Fruit fly (Drosophila melanogaster) whole organism, wandering third instar larva: ENCODE results near the gene Six4.

ENCODE experiments used
- Abd-B ChIP-seq: fragments of >200 bp; optimal IDR thresholded peaks from 2 replicates; lab custom pipeline; 2017; ENCODE audit warnings: missing biosample characterization, missing genetic modification characterization
- CG32264 ChIP-seq: fragments of 200-800 bp; sonication (Bioruptor generic); optimal IDR thresholded peaks from 2 replicates; lab custom pipeline; 2016; ENCODE audit warnings: missing biosample characterization, missing genetic modification characterization
- CrebA ChIP-seq: fragments of 200-800 bp; sonication (Bioruptor generic); optimal IDR thresholded peaks from 2 replicates; lab custom pipeline; 2016; ENCODE audit warnings: missing biosample characterization, mild to moderate bottlenecking, missing genetic modification characterization, borderline replicate concordance
- Dfd ChIP-seq: fragments of >200 bp; optimal IDR thresholded peaks from 2 replicates; lab custom pipeline; 2017; ENCODE audit warnings: missing biosample characterization, missing genetic modification characterization
- Dif ChIP-seq: fragments of 200-275, 200-300 bp; sonication (Bioruptor generic); optimal IDR thresholded peaks from 2 replicates; lab custom pipeline; 2018; ENCODE audit warnings: missing biosample characterization, missing genetic modification characterization; ENCODE audit not compliant: partially characterized antibody
- GATAd ChIP-seq: sonication (Bioruptor generic); optimal IDR thresholded peaks from 2 replicates; lab custom pipeline; 2016; ENCODE audit warnings: missing biosample characterization, missing genetic modification characterization
- HLH106 ChIP-seq: fragments of 200-800 bp; optimal IDR thresholded peaks from 3 replicates; lab custom pipeline; 2019; ENCODE audit warnings: missing biosample characterization, mild to moderate bottlenecking, missing genetic modification characterization, moderate library complexity
- Hnf4 ChIP-seq: fragments of 200-800 bp; sonication (Bioruptor generic); optimal IDR thresholded peaks from 2 replicates; lab custom pipeline; 2016; ENCODE audit warnings: missing biosample characterization, mild to moderate bottlenecking, missing genetic modification characterization
- Hr78 ChIP-seq: fragments of >200 bp; optimal IDR thresholded peaks from 2 replicates; lab custom pipeline; 2017; ENCODE audit warnings: missing biosample characterization, missing genetic modification characterization
- Hr83 ChIP-seq: fragments of 200-300 bp; sonication (Bioruptor generic); optimal IDR thresholded peaks from 2 replicates; lab custom pipeline; 2016; ENCODE audit warnings: missing biosample characterization, mild to moderate bottlenecking, missing genetic modification characterization, moderate library complexity; ENCODE audit not compliant: poor library complexity, severe bottlenecking
- Jra ChIP-seq: sonication (Bioruptor generic); optimal IDR thresholded peaks from 2 replicates; lab custom pipeline; 2016; ENCODE audit warnings: missing biosample characterization, missing genetic modification characterization
- Mio ChIP-seq: sonication (Bioruptor generic); optimal IDR thresholded peaks from 2 replicates; lab custom pipeline; 2016; ENCODE audit warnings: missing biosample characterization, missing genetic modification characterization
- Myc ChIP-seq: fragments of >200 bp; optimal IDR thresholded peaks from 2 replicates; lab custom pipeline; 2017
- N ChIP-seq: fragments of >200 bp; optimal IDR thresholded peaks from 2 replicates; lab custom pipeline; 2018; ENCODE audit warnings: missing biosample characterization, missing external identifiers, missing genetic modification characterization
- OdsH ChIP-seq: fragments of 200-800 bp; sonication (Bioruptor generic); optimal IDR thresholded peaks from 2 replicates; lab custom pipeline; 2016; ENCODE audit warnings: missing biosample characterization, mild to moderate bottlenecking, missing genetic modification characterization
- Rel ChIP-seq, 2 experiments: fragments of 200-800 bp; sonication (Bioruptor generic) in 1 of 2; optimal IDR thresholded peaks; 2 replicates in 1 of 2; 3 replicates in 1 of 2; lab custom pipeline; 2016 to 2019; ENCODE audit warnings: mild to moderate bottlenecking in 2 of 2, missing biosample characterization in 2 of 2, missing genetic modification characterization in 2 of 2, moderate library complexity in 1 of 2
- Sp1 ChIP-seq: fragments of 200-800 bp; sonication (Bioruptor generic); optimal IDR thresholded peaks from 3 replicates; lab custom pipeline; 2019; ENCODE audit warnings: missing biosample characterization, mild to moderate bottlenecking, missing genetic modification characterization, moderate library complexity
- Vsx2 ChIP-seq: fragments of 200-300, 225-300 bp; sonication (Bioruptor generic); optimal IDR thresholded peaks from 2 replicates; lab custom pipeline; 2018; ENCODE audit warnings: missing biosample characterization, missing genetic modification characterization; ENCODE audit not compliant: partially characterized antibody
- br ChIP-seq: fragments of 200-800 bp; sonication (Bioruptor generic); optimal IDR thresholded peaks from 2 replicates; lab custom pipeline; 2016; ENCODE audit warnings: missing biosample characterization, missing genetic modification characterization
- brk ChIP-seq: fragments of 200-800 bp; sonication (Bioruptor generic); optimal IDR thresholded peaks from 2 replicates; lab custom pipeline; 2016; ENCODE audit warnings: missing biosample characterization, mild to moderate bottlenecking, missing genetic modification characterization
- dl ChIP-seq, 2 experiments: fragments of 175-275, 200-275 bp in 1 of 2; fragments of 200-275 bp in 1 of 2; sonication (Bioruptor generic); optimal IDR thresholded peaks; lab custom pipeline; 2018; ENCODE audit warnings: mild to moderate bottlenecking in 2 of 2, missing biosample characterization in 2 of 2, missing genetic modification characterization in 2 of 2, moderate library complexity in 2 of 2; ENCODE audit not compliant: partially characterized antibody in 2 of 2, insufficient read depth in 1 of 2
- dmrt93B ChIP-seq: fragments of 200-800 bp; sonication (Bioruptor generic); optimal IDR thresholded peaks from 2 replicates; lab custom pipeline; 2018; ENCODE audit warnings: missing biosample characterization, mild to moderate bottlenecking, missing genetic modification characterization
- dsf ChIP-seq: sonication (Bioruptor generic); optimal IDR thresholded peaks from 2 replicates; lab custom pipeline; 2016; ENCODE audit warnings: missing biosample characterization, missing genetic modification characterization, borderline replicate concordance
- ey ChIP-seq: fragments of 200-800 bp; sonication (Bioruptor generic); optimal IDR thresholded peaks from 2 replicates; lab custom pipeline; 2016; ENCODE audit warnings: missing biosample characterization, missing genetic modification characterization
- foxo ChIP-seq, 2 experiments: fragments of 200-800 bp; sonication (Bioruptor generic); optimal IDR thresholded peaks; 2 replicates in 1 of 2; 3 replicates in 1 of 2; lab custom pipeline; 2016 to 2017; ENCODE audit warnings: missing biosample characterization in 2 of 2, missing genetic modification characterization in 2 of 2
- fru ChIP-seq: fragments of 200-800 bp; sonication (Bioruptor generic); optimal IDR thresholded peaks from 3 replicates; lab custom pipeline; 2016; ENCODE audit warnings: missing biosample characterization, mild to moderate bottlenecking, missing genetic modification characterization
- h ChIP-seq: fragments of 200-800 bp; sonication (Bioruptor generic); optimal IDR thresholded peaks from 3 replicates; lab custom pipeline; 2016; ENCODE audit warnings: missing biosample characterization, mild to moderate bottlenecking, missing genetic modification characterization
- jim ChIP-seq: fragments of 175-275, 200-325 bp; sonication (Bioruptor generic); optimal IDR thresholded peaks from 2 replicates; lab custom pipeline; 2016; ENCODE audit warnings: missing biosample characterization, mild to moderate bottlenecking, missing genetic modification characterization
- lola ChIP-seq: fragments of >200 bp; optimal IDR thresholded peaks from 2 replicates; lab custom pipeline; 2017; ENCODE audit warnings: missing biosample characterization, missing genetic modification characterization
- psq ChIP-seq: fragments of 200-800 bp; sonication (Bioruptor generic); optimal IDR thresholded peaks from 3 replicates; lab custom pipeline; 2017; ENCODE audit warnings: missing biosample characterization, mild to moderate bottlenecking, missing genetic modification characterization, moderate library complexity
- rgr ChIP-seq: fragments of 200-800 bp; sonication (Bioruptor generic); optimal IDR thresholded peaks from 3 replicates; lab custom pipeline; 2016; ENCODE audit warnings: missing biosample characterization, mild to moderate bottlenecking, missing genetic modification characterization
- sage ChIP-seq: fragments of 200-800 bp; sonication (Bioruptor generic); optimal IDR thresholded peaks from 2 replicates; lab custom pipeline; 2016; ENCODE audit warnings: missing biosample characterization, mild to moderate bottlenecking, missing genetic modification characterization
- sv ChIP-seq: fragments of 200-800 bp; sonication (Bioruptor generic); optimal IDR thresholded peaks from 3 replicates; lab custom pipeline; 2016; ENCODE audit warnings: missing biosample characterization, missing genetic modification characterization
- tai ChIP-seq: sonication (Bioruptor generic); optimal IDR thresholded peaks from 2 replicates; lab custom pipeline; 2016; ENCODE audit warnings: missing biosample characterization, missing genetic modification characterization
- usp ChIP-seq: fragments of >200 bp; optimal IDR thresholded peaks from 2 replicates; lab custom pipeline; 2017; ENCODE audit warnings: missing biosample characterization, missing genetic modification characterization
- woc ChIP-seq: sonication (Bioruptor generic); optimal IDR thresholded peaks from 2 replicates; lab custom pipeline; 2016; ENCODE audit warnings: missing biosample characterization, mild to moderate bottlenecking, missing genetic modification characterization

Six4 gene

DNA sequence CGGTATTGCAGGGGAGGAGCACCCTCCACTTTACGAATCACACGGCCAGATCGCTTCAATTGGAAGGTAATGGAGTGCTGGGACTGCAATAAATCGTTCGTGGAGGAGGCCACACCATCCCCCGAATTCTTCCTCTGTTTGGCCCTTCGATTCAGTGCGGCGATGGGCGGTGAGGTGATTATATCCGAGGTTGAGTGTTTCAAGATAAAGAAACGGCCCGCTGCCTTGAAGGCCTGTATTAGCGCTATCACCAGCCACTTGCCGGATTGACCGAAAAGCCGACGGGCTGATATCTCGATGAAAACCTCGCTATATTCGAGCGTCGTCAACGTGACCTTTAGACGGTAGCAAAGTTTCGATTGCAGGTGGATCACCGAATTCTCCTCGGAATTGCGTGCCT, 15.1 kb downstream of the Six4 start:
- no peak for TF ChIP-seq foxo (GFP tag; optimal IDR thresholded peaks at IDR 0.05; lab: Kevin White, UChicago)
- no peak for TF ChIP-seq psq
- no peak for TF ChIP-seq dsf
- no peak for TF ChIP-seq Rel (GFP tag; optimal IDR thresholded peaks at IDR 0.05; lab: Kevin White, UChicago)
- TF ChIP-seq Rel (tag; optimal IDR thresholded peaks at IDR 0.05; lab: Kevin White, UChicago) = peak; percentile 78
- TF ChIP-seq, all 38 proteins: peak for 1

DNA sequence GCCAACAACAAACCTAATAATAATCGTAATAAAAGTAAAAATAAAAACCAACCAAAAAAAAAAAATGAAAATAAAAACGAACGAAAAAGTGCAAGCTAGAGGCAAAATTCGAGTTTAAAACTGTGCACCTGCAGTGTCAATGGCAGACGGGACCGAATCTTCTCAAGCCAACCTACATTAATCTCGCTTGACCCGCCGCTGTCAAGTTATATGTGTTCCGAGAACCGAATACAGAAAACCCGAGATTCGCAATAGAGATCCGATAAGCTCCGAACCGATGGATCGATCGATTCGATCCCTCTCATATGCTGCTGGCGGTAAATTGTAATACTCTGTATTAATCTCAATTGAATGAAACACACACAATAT, 19.9 kb downstream of the Six4 start:
- TF ChIP-seq dl (GFP tag; optimal IDR thresholded peaks at IDR 0.05; lab: Kevin White, UChicago; ENCODE audit: insufficient read depth in 1 of 2, partially characterized antibody in 2 of 2) = no peak
- TF ChIP-seq GATAd (GFP tag; lab: Kevin White, UChicago) = no peak
- TF ChIP-seq fru (GFP tag; lab: Kevin White, UChicago) = no peak
- TF ChIP-seq foxo (GFP tag; optimal IDR thresholded peaks at IDR 0.05; lab: Kevin White, UChicago) = no peak
- TF ChIP-seq ey (GFP tag; lab: Kevin White, UChicago) = no peak
- TF ChIP-seq Jra = no peak
- no peak for TF ChIP-seq Mio (GFP tag; lab: Kevin White, UChicago)
- no peak for TF ChIP-seq Hnf4 (GFP tag; lab: Kevin White, UChicago)
- TF ChIP-seq sv = no peak
- no peak for TF ChIP-seq tai (GFP tag; lab: Kevin White, UChicago)
- no peak for TF ChIP-seq Hr78
- TF ChIP-seq woc (GFP tag; lab: Kevin White, UChicago) = no peak
- no peak for TF ChIP-seq HLH106 (tag; lab: Kevin White, UChicago)
- no peak for TF ChIP-seq h (GFP tag; lab: Kevin White, UChicago)
- TF ChIP-seq rgr (GFP tag; lab: Kevin White, UChicago) = no peak
- no peak for TF ChIP-seq Rel (GFP tag; optimal IDR thresholded peaks at IDR 0.05; lab: Kevin White, UChicago)
- TF ChIP-seq Rel (tag; optimal IDR thresholded peaks at IDR 0.05; lab: Kevin White, UChicago) = no peak
- TF ChIP-seq Myc (lab: Kevin White, UChicago) = no peak

DNA sequence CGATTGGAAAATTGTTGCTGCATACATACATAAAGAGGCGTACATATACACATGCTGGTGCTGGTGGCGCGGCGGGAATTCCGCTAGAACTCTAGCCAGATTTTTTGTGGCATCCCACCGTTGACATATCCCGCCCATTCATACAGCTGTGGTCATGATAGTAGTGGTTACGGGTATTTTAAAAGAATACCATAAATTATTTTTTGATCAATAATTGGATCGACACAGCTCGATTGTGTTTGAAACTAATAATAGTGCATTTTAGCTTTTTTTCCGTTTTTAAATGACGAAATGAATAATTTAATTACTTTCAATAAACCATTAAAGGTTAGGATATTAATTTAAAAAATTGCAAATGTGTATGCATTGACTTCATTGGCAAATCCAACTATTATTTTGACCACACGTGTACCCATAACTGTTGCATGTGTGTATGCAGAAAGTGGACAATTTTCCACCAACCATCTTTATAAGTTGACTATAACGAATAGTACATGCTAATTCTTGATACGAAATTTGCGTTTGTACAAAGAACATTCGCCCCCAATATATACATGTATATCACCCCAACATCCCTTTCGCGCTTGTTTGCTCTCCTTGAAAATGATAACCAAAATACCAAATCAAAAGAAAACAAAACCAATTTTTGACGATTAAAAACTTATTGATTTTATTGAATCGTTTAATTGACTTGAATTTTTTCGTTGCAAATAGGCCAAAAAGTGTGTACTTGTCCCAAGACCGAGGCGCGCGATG, 20.5 kb downstream of the Six4 start:
- TF ChIP-seq brk (GFP tag; lab: Kevin White, UChicago) (no peak), woc (GFP tag; lab: Kevin White, UChicago) (peak; percentile 67), Hnf4 (GFP tag; lab: Kevin White, UChicago) (peak; percentile 73), ey (GFP tag; lab: Kevin White, UChicago) (peak; percentile 71), Sp1 (GFP tag; lab: Kevin White, UChicago) (peak; percentile 46), rgr (GFP tag; lab: Kevin White, UChicago) (peak; percentile 78), fru (GFP tag; lab: Kevin White, UChicago) (peak; percentile 80), Jra (peak; percentile 55), HLH106 (tag; lab: Kevin White, UChicago) (peak; percentile 68), Dif (no peak), Vsx2 (GFP tag; lab: Kevin White, UChicago) (no peak), dmrt93B (peak; percentile 41), CrebA (GFP tag; lab: Kevin White, UChicago) (no peak), OdsH (peak; percentile 78), Hr83 (peak; percentile 31), h (GFP tag; lab: Kevin White, UChicago) (peak; percentile 75), foxo (GFP tag; optimal IDR thresholded peaks at IDR 0.05; lab: Kevin White, UChicago) (peak in 1 of 2 experiments; percentile 80), Dfd (GFP tag; lab: Kevin White, UChicago) (no peak), sage (GFP tag; lab: Kevin White, UChicago) (peak; percentile 65), sv (peak; percentile 55), psq (peak; percentile 53), Rel (GFP tag; optimal IDR thresholded peaks at IDR 0.05; lab: Kevin White, UChicago) (no peak), Rel (tag; optimal IDR thresholded peaks at IDR 0.05; lab: Kevin White, UChicago) (no peak), tai (GFP tag; lab: Kevin White, UChicago) (no peak), br (GFP tag; lab: Kevin White, UChicago) (peak; percentile 72), Abd-B (GFP tag; lab: Kevin White, UChicago) (no peak), Myc (lab: Kevin White, UChicago) (peak; percentile 76), jim (GFP tag; lab: Kevin White, UChicago) (no peak), Mio (GFP tag; lab: Kevin White, UChicago) (no peak), dl (GFP tag; optimal IDR thresholded peaks at IDR 0.05; lab: Kevin White, UChicago; ENCODE audit: insufficient read depth in 1 of 2, partially characterized antibody in 2 of 2) (no peak), CG32264 (GFP tag; lab: Kevin White, UChicago) (no peak), lola (GFP tag; lab: Kevin White, UChicago) (no peak), N (GFP tag; lab: Kevin White, UChicago) (no peak), usp (GFP tag; lab: Kevin White, UChicago) (no peak), GATAd (GFP tag; lab: Kevin White, UChicago) (no peak)
